Worm (Caenorhabditis elegans) whole organism, L2 larva: ENCODE results near the gene F01F1.11.

Source experiments
- ama-1 ChIP-seq: fragments of 150-350 bp; optimal IDR thresholded peaks from 2 replicates; lab custom pipeline; 2018; ENCODE audit warnings: inconsistent platforms
- blmp-1 ChIP-seq: sonication (generic microtip); optimal IDR thresholded peaks from 2 replicates; lab custom pipeline; 2017; ENCODE audit warnings: missing genetic modification characterization, mild to moderate bottlenecking, missing compliant biosample characterization, antibody characterized with exemption, moderate library complexity; ENCODE audit not compliant: insufficient read depth
- fos-1 ChIP-seq: fragments of 150-350 bp; optimal IDR thresholded peaks from 2 replicates; lab custom pipeline; 2014; ENCODE audit warnings: missing biosample characterization, missing genetic modification characterization
- lsy-2 ChIP-seq, 2 experiments: fragments of 150-350 bp in 1 of 2; sonication (generic microtip) in 1 of 2; optimal IDR thresholded peaks; 2 replicates each; lab custom pipeline; 2014 to 2017; ENCODE audit warnings: missing biosample characterization in 2 of 2, missing genetic modification characterization in 2 of 2
- peb-1 ChIP-seq: fragments of 150-350 bp; optimal IDR thresholded peaks from 2 replicates; lab custom pipeline; 2014; ENCODE audit warnings: missing biosample characterization, missing genetic modification characterization
- skn-1 ChIP-seq: sonication (generic microtip); optimal IDR thresholded peaks from 2 replicates; lab custom pipeline; 2017; ENCODE audit warnings: missing biosample characterization, missing genetic modification characterization
- snpc-4 ChIP-seq: fragments of 150-350 bp; optimal IDR thresholded peaks from 2 replicates; lab custom pipeline; 2014; ENCODE audit warnings: missing biosample characterization, missing genetic modification characterization

ce11 chrIII:5892909-5893308, 21.2 kb upstream of the F01F1.11 start:
- TF ChIP-seq peb-1 (tag; lab: Kevin White, UChicago) (no peak), lsy-2 (tag; optimal IDR thresholded peaks at IDR 0.05; lab: Kevin White, UChicago) (no peak), ama-1 (lab: Kevin White, UChicago) (no peak), fos-1 (tag; lab: Kevin White, UChicago) (no peak), skn-1 (tag; lab: Kevin White, UChicago) (no peak), snpc-4 (tag; lab: Kevin White, UChicago) (no peak), blmp-1 (tag; lab: Kevin White, UChicago) (no peak)
